Worm (Caenorhabditis elegans) whole organism, mixed stage, embryonic: Measurements from ENCODE around the gene C34C12.12.

Source experiments
- blmp-1 ChIP-seq: fragments of 150-350 bp; optimal IDR thresholded peaks from 2 replicates; lab custom pipeline; 2014; ENCODE audit warnings: missing biosample characterization, missing genetic modification characterization
- cnd-1 ChIP-seq: fragments of 200-800 bp; sonication (Bioruptor generic); optimal IDR thresholded peaks from 2 replicates; lab custom pipeline; 2018; ENCODE audit warnings: mild to moderate bottlenecking, missing genetic modification characterization, missing compliant biosample characterization
- nhr-28 ChIP-seq: fragments of 150-350 bp; optimal IDR thresholded peaks from 2 replicates; lab custom pipeline; 2014; ENCODE audit warnings: missing biosample characterization, missing genetic modification characterization
- snpc-4 ChIP-seq: fragments of 150-350 bp; optimal IDR thresholded peaks from 2 replicates; lab custom pipeline; 2014; ENCODE audit warnings: missing biosample characterization, missing genetic modification characterization
- ztf-11 ChIP-seq: fragments of 150-350 bp; optimal IDR thresholded peaks from 2 replicates; lab custom pipeline; 2014; ENCODE audit warnings: missing biosample characterization, missing genetic modification characterization

- no peak for TF ChIP-seq ztf-11 (tag; lab: Kevin White, UChicago)
- TF ChIP-seq nhr-28, result no peak
- no peak for TF ChIP-seq snpc-4 (tag; lab: Kevin White, UChicago)
- no peak for TF ChIP-seq blmp-1 (tag; lab: Kevin White, UChicago)
- TF ChIP-seq cnd-1 (tag; lab: Kevin White, UChicago), result no peak
These were observed 22.0 kb downstream of the C34C12.12 start for ce11 chrIII:3475014-3475413.
